Fruit fly (Drosophila melanogaster) whole organism, embryonic: ENCODE measurements around the gene ND-23.

Experiments
- Asciz ChIP-seq: fragments of 200-800 bp; sonication (Bioruptor generic); optimal IDR thresholded peaks from 2 replicates; lab custom pipeline; 2017; ENCODE audit warnings: missing biosample characterization, mild to moderate bottlenecking, missing genetic modification characterization, missing genetic modification reagents
- CG10209 ChIP-seq: fragments of 200-800 bp; sonication (Bioruptor generic); optimal IDR thresholded peaks from 3 replicates; lab custom pipeline; 2017; ENCODE audit warnings: missing biosample characterization, mild to moderate bottlenecking, missing genetic modification characterization, missing genetic modification reagents
- CG10321 ChIP-seq: fragments of 200-800 bp; sonication (Bioruptor generic); IDR thresholded peaks from 2 replicates; pipeline ENCODE4 v1.3.6; 2022; ENCODE audit warnings: missing biosample characterization, missing genetic modification characterization
- CG11504 ChIP-seq: fragments of 200-800 bp; sonication (Bioruptor generic); optimal IDR thresholded peaks from 3 replicates; lab custom pipeline; 2019; ENCODE audit warnings: missing biosample characterization, mild to moderate bottlenecking, missing genetic modification characterization, moderate library complexity
- CG11723 ChIP-seq: fragments of 200-800 bp; sonication (Bioruptor generic); optimal IDR thresholded peaks from 2 replicates; lab custom pipeline; 2017; ENCODE audit warnings: missing biosample characterization, mild to moderate bottlenecking, missing genetic modification characterization
- CG12299 ChIP-seq: fragments of 200-800 bp; sonication (Bioruptor generic); optimal IDR thresholded peaks from 2 replicates; lab custom pipeline; 2018; ENCODE audit warnings: missing biosample characterization, mild to moderate bottlenecking, missing genetic modification characterization
- CG12659 ChIP-seq: fragments of 200-800 bp; sonication (Bioruptor generic); optimal IDR thresholded peaks from 3 replicates; lab custom pipeline; 2017; ENCODE audit warnings: mild to moderate bottlenecking, missing biosample characterization, missing genetic modification reagents, missing genetic modification characterization
- CG14441 ChIP-seq: fragments of 200-800 bp; sonication (Bioruptor generic); IDR thresholded peaks from 2 replicates; pipeline ENCODE4 v1.3.6; 2022; ENCODE audit warnings: missing biosample characterization, missing genetic modification characterization
- CG15479 ChIP-seq: fragments of 200-800 bp; sonication (Bioruptor generic); optimal IDR thresholded peaks from 3 replicates; lab custom pipeline; 2019; ENCODE audit warnings: missing biosample characterization, mild to moderate bottlenecking, missing genetic modification characterization, moderate library complexity
- CG2889 ChIP-seq: fragments of 200-800 bp; sonication (Bioruptor generic); IDR thresholded peaks from 3 replicates; pipeline ENCODE4 v1.3.6; 2022; ENCODE audit warnings: missing biosample characterization, missing genetic modification characterization
- CG32532 ChIP-seq: fragments of 200-800 bp; sonication (Bioruptor generic); IDR thresholded peaks from 2 replicates; pipeline ENCODE4 v1.3.6; 2022; ENCODE audit warnings: missing biosample characterization, missing genetic modification characterization
- CG32772 ChIP-seq: fragments of 200-800 bp; sonication (Bioruptor generic); IDR thresholded peaks from 2 replicates; pipeline ENCODE4 v1.3.6; 2022; ENCODE audit warnings: missing biosample characterization, missing genetic modification characterization
- CG3407 ChIP-seq: fragments of 200-800 bp; sonication (Bioruptor generic); optimal IDR thresholded peaks from 2 replicates; lab custom pipeline; 2018; ENCODE audit warnings: missing biosample characterization, mild to moderate bottlenecking, missing genetic modification characterization
- CG34224 ChIP-seq: fragments of 200-800 bp; sonication (Bioruptor generic); IDR thresholded peaks from 3 replicates; pipeline ENCODE4 v1.3.6; 2022; ENCODE audit warnings: missing biosample characterization, missing genetic modification characterization; ENCODE audit not compliant: partially characterized antibody
- CG34376 ChIP-seq: fragments of 200-800 bp; sonication (Bioruptor generic); optimal IDR thresholded peaks from 2 replicates; lab custom pipeline; 2018; ENCODE audit warnings: missing biosample characterization, mild to moderate bottlenecking, missing genetic modification characterization
- CG3838 ChIP-seq: fragments of 200-800 bp; sonication (Bioruptor generic); optimal IDR thresholded peaks from 3 replicates; lab custom pipeline; 2016; ENCODE audit warnings: missing biosample characterization, missing genetic modification characterization
- CG42726 ChIP-seq: fragments of 200-800 bp; sonication (Bioruptor generic); IDR thresholded peaks from 2 replicates; pipeline ENCODE4 v1.3.6; 2022; ENCODE audit warnings: missing biosample characterization, missing genetic modification characterization; ENCODE audit not compliant: partially characterized antibody
- CG4360 ChIP-seq: fragments of 200-800 bp; sonication (Bioruptor generic); IDR thresholded peaks from 2 replicates; pipeline ENCODE4 v1.3.6; 2022; ENCODE audit warnings: missing biosample characterization, missing genetic modification characterization
- CG4404 ChIP-seq: fragments of 200-800 bp; sonication (Bioruptor generic); IDR thresholded peaks from 2 replicates; pipeline ENCODE4 v1.3.6; 2022; ENCODE audit warnings: missing biosample characterization, missing genetic modification characterization
- CG4617 ChIP-seq: fragments of 200-800 bp; sonication (Bioruptor generic); optimal IDR thresholded peaks from 3 replicates; lab custom pipeline; 2016; ENCODE audit warnings: missing biosample characterization, missing genetic modification characterization, borderline replicate concordance
- CG4820 ChIP-seq: fragments of 200-800 bp; sonication (Bioruptor generic); optimal IDR thresholded peaks from 3 replicates; lab custom pipeline; 2016; ENCODE audit warnings: missing biosample characterization, missing genetic modification characterization
- CG5953 ChIP-seq: fragments of 200-800 bp; sonication (Bioruptor generic); IDR thresholded peaks from 2 replicates; pipeline ENCODE4 v1.3.6; 2022; ENCODE audit warnings: missing biosample characterization, missing genetic modification characterization
- CoRest ChIP-seq: fragments of 200-800 bp; sonication (Bioruptor generic); optimal IDR thresholded peaks from 3 replicates; lab custom pipeline; 2018; ENCODE audit warnings: missing biosample characterization, mild to moderate bottlenecking, missing genetic modification characterization, moderate library complexity
- D19B ChIP-seq: fragments of 200-800 bp; sonication (Bioruptor generic); optimal IDR thresholded peaks from 2 replicates; lab custom pipeline; 2017; ENCODE audit warnings: missing biosample characterization, mild to moderate bottlenecking, missing genetic modification characterization
- Doc3 ChIP-seq: fragments of 200-800 bp; sonication (Bioruptor generic); IDR thresholded peaks from 3 replicates; pipeline ENCODE4 v1.3.6; 2022; ENCODE audit warnings: missing biosample characterization, missing genetic modification characterization; ENCODE audit not compliant: partially characterized antibody
- Fer3 ChIP-seq: fragments of 200-800 bp; sonication (Bioruptor generic); optimal IDR thresholded peaks from 2 replicates; lab custom pipeline; 2018; ENCODE audit warnings: missing biosample characterization, mild to moderate bottlenecking, missing genetic modification characterization, moderate library complexity
- HLH54F ChIP-seq: fragments of 200-800 bp; sonication (Bioruptor generic); optimal IDR thresholded peaks from 3 replicates; lab custom pipeline; 2016; ENCODE audit warnings: missing biosample characterization, missing genetic modification characterization
- Hey ChIP-seq: fragments of 200-800 bp; sonication (Bioruptor generic); optimal IDR thresholded peaks from 3 replicates; lab custom pipeline; 2018; ENCODE audit warnings: missing biosample characterization, mild to moderate bottlenecking, missing genetic modification characterization
- HmgZ ChIP-seq: fragments of 200-800 bp; sonication (Bioruptor generic); optimal IDR thresholded peaks from 2 replicates; lab custom pipeline; 2018; ENCODE audit warnings: missing biosample characterization, mild to moderate bottlenecking, missing genetic modification characterization
- Hsf ChIP-seq: fragments of 200-800 bp; sonication (Bioruptor generic); optimal IDR thresholded peaks from 3 replicates; lab custom pipeline; 2016; ENCODE audit warnings: missing biosample characterization, missing genetic modification characterization
- Kr ChIP-seq: fragments of 200-800 bp; sonication (Bioruptor generic); optimal IDR thresholded peaks from 2 replicates; lab custom pipeline; 2017; ENCODE audit warnings: missing biosample characterization, mild to moderate bottlenecking, missing genetic modification characterization
- Poxn ChIP-seq: fragments of 200-800 bp; sonication (Bioruptor generic); IDR thresholded peaks from 2 replicates; pipeline ENCODE4 v1.3.6; 2022; ENCODE audit warnings: missing biosample characterization, missing genetic modification characterization
- Xbp1 ChIP-seq: fragments of 200-800 bp; sonication (Bioruptor generic); optimal IDR thresholded peaks from 3 replicates; lab custom pipeline; 2016; ENCODE audit warnings: missing biosample characterization, mild to moderate bottlenecking, missing genetic modification characterization
- Xrp1 ChIP-seq: fragments of 200-800 bp; sonication (Bioruptor generic); IDR thresholded peaks from 2 replicates; pipeline ENCODE4 v1.3.6; 2022; ENCODE audit warnings: missing biosample characterization, missing genetic modification characterization
- bigmax ChIP-seq: fragments of 200-800 bp; sonication (Bioruptor generic); optimal IDR thresholded peaks from 2 replicates; lab custom pipeline; 2018; ENCODE audit warnings: missing biosample characterization, mild to moderate bottlenecking, missing genetic modification characterization
- bsh ChIP-seq, 2 experiments: fragments of 200-800 bp; sonication (Bioruptor generic); optimal IDR thresholded peaks; 2 replicates each; lab custom pipeline; 2017 to 2018; ENCODE audit warnings: mild to moderate bottlenecking in 2 of 2, missing biosample characterization in 2 of 2, missing genetic modification characterization in 2 of 2, moderate library complexity in 1 of 2
- chif ChIP-seq, 2 experiments: fragments of 200-800 bp; sonication (Bioruptor generic); optimal IDR thresholded peaks; 3 replicates each; lab custom pipeline; 2016; ENCODE audit warnings: missing biosample characterization in 2 of 2, missing genetic modification characterization in 2 of 2
- ci ChIP-seq: fragments of 200-800 bp; sonication (Bioruptor generic); IDR thresholded peaks from 3 replicates; pipeline ENCODE4 v1.3.6; 2022; ENCODE audit warnings: missing biosample characterization, missing genetic modification characterization
- disco-r ChIP-seq: fragments of 200-800 bp; sonication (Bioruptor generic); optimal IDR thresholded peaks from 2 replicates; lab custom pipeline; 2016; ENCODE audit warnings: missing biosample characterization, missing genetic modification characterization
- gsb ChIP-seq: fragments of 200-800 bp; sonication (Bioruptor generic); IDR thresholded peaks from 2 replicates; pipeline ENCODE4 v1.3.6; 2022; ENCODE audit warnings: missing biosample characterization, missing genetic modification characterization
- ind ChIP-seq: fragments of 200-800 bp; sonication (Bioruptor generic); optimal IDR thresholded peaks from 3 replicates; lab custom pipeline; 2016; ENCODE audit warnings: missing biosample characterization, missing genetic modification characterization
- klu ChIP-seq: fragments of 200-800 bp; sonication (Bioruptor generic); IDR thresholded peaks from 2 replicates; pipeline ENCODE4 v1.3.6; 2022; ENCODE audit warnings: missing biosample characterization, missing genetic modification characterization
- org-1 ChIP-seq: fragments of 200-800 bp; sonication (Bioruptor generic); optimal IDR thresholded peaks from 2 replicates; lab custom pipeline; 2017; ENCODE audit warnings: missing biosample characterization, missing genetic modification characterization
- prd ChIP-seq, 3 experiments: fragments of >200 bp in 2 of 3; fragments of 200-800 bp in 1 of 3; sonication (Bioruptor generic) in 1 of 3; optimal IDR thresholded peaks in 2 of 3; IDR thresholded peaks in 1 of 3; 2 replicates in 2 of 3; 3 replicates in 1 of 3; pipeline versions ENCODE4 v1.3.6 to Lab custom; 2017 to 2022; ENCODE audit warnings: missing biosample characterization in 1 of 3, missing genetic modification characterization in 1 of 3
- ranshi ChIP-seq: fragments of 200-800 bp; sonication (Bioruptor generic); IDR thresholded peaks from 2 replicates; pipeline ENCODE4 v1.3.6; 2022; ENCODE audit warnings: missing biosample characterization, missing genetic modification characterization
- sens-2 ChIP-seq: fragments of 200-800 bp; sonication (Bioruptor generic); IDR thresholded peaks from 2 replicates; pipeline ENCODE4 v1.3.6; 2022; ENCODE audit warnings: missing biosample characterization, missing genetic modification characterization
- seq ChIP-seq: fragments of 200-800 bp; sonication (Bioruptor generic); IDR thresholded peaks from 2 replicates; pipeline ENCODE4 v1.3.6; 2022; ENCODE audit warnings: missing biosample characterization, missing genetic modification characterization
- tio ChIP-seq: fragments of 200-800 bp; sonication (Bioruptor generic); optimal IDR thresholded peaks from 2 replicates; lab custom pipeline; 2017; ENCODE audit warnings: missing biosample characterization, missing genetic modification characterization, inconsistent platforms
- trem ChIP-seq: fragments of 200-800 bp; optimal IDR thresholded peaks from 3 replicates; lab custom pipeline; 2019; ENCODE audit warnings: missing biosample characterization, mild to moderate bottlenecking, missing genetic modification characterization, moderate library complexity
- vvl ChIP-seq: fragments of 200-800 bp; sonication (Bioruptor generic); IDR thresholded peaks from 2 replicates; pipeline ENCODE4 v1.3.6; 2022; ENCODE audit warnings: missing biosample characterization, missing genetic modification characterization

Gene ND-23

dm6 chr3R:15816276-15816675 is 20.6 kb downstream of the ND-23 start (continued):
- TF ChIP-seq HLH54F (GFP tag; lab: Kevin White, UChicago): no peak
- TF ChIP-seq CG11504 (tag; lab: Kevin White, UChicago): no peak
- no peak for TF ChIP-seq CG5953 (GFP tag; lab: Robert Waterston, UW)
- no peak for TF ChIP-seq bsh (GFP tag; optimal IDR thresholded peaks at IDR 0.05; lab: Kevin White, UChicago)
- peak; percentile 29 for TF ChIP-seq vvl (GFP tag; lab: Robert Waterston, UW)
- no peak for TF ChIP-seq Asciz (GFP tag; lab: Kevin White, UChicago)
- TF ChIP-seq trem (tag; lab: Kevin White, UChicago): no peak
- no peak for TF ChIP-seq bigmax (GFP tag; lab: Kevin White, UChicago)
- no peak for TF ChIP-seq CG3838 (GFP tag; lab: Kevin White, UChicago)
- TF ChIP-seq CG14441 (GFP tag; lab: Robert Waterston, UW): no peak
- TF ChIP-seq CG32532 (GFP tag; lab: Robert Waterston, UW): peak; percentile 30; the same call in 1 of the 2 replicates
- no peak for TF ChIP-seq CG4360 (GFP tag; lab: Robert Waterston, UW)
- TF ChIP-seq sens-2 (GFP tag; lab: Robert Waterston, UW): no peak
- TF ChIP-seq Xrp1 (GFP tag; lab: Robert Waterston, UW): peak; percentile 67
- no peak for TF ChIP-seq Fer3 (tag; lab: Kevin White, UChicago)
- TF ChIP-seq CG2889 (GFP tag; lab: Robert Waterston, UW): no peak
- no peak for TF ChIP-seq gsb (GFP tag; lab: Robert Waterston, UW)
- TF ChIP-seq D19B (GFP tag; lab: Kevin White, UChicago): peak; percentile 45
- no peak for TF ChIP-seq seq (GFP tag; lab: Robert Waterston, UW)
- no peak for TF ChIP-seq CG32772 (GFP tag; lab: Robert Waterston, UW)
- peak; percentile 8 for TF ChIP-seq Hsf
- no peak for TF ChIP-seq CG4617
- peak; percentile 34 to 39 for TF ChIP-seq chif (GFP tag; optimal IDR thresholded peaks at IDR 0.05; lab: Kevin White, UChicago)
- TF ChIP-seq CG3407 (GFP tag; lab: Kevin White, UChicago): no peak
- no peak for TF ChIP-seq disco-r (GFP tag; lab: Kevin White, UChicago)
- TF ChIP-seq ci (GFP tag; lab: Robert Waterston, UW): peak; percentile 60; the same call in 1 of the 3 replicates
- no peak for TF ChIP-seq CG12659
- no peak for TF ChIP-seq CG34376 (GFP tag; lab: Kevin White, UChicago)
- TF ChIP-seq Poxn (GFP tag; lab: Robert Waterston, UW): no peak
- no peak for TF ChIP-seq CG15479 (GFP tag; lab: Kevin White, UChicago)
- no peak for TF ChIP-seq org-1
- TF ChIP-seq Kr (GFP tag; lab: Kevin White, UChicago): no peak
- no peak for TF ChIP-seq CG11723
- TF ChIP-seq CG4820 (GFP tag; lab: Kevin White, UChicago): peak; percentile 17
- TF ChIP-seq CG34224 (GFP tag; lab: Robert Waterston, UW): no peak
- no peak for TF ChIP-seq Hey (tag; lab: Kevin White, UChicago)
- no peak for TF ChIP-seq prd (optimal IDR thresholded peaks at IDR 0.05; lab: Kevin White, UChicago)
- TF ChIP-seq prd (GFP tag; IDR thresholded peaks at IDR 0.05; lab: Robert Waterston, UW): peak; percentile 76; the same call in 2 of the 3 replicates
- TF ChIP-seq ind (GFP tag; lab: Kevin White, UChicago): peak; percentile 17
- TF ChIP-seq klu (GFP tag; lab: Robert Waterston, UW): no peak
- no peak for TF ChIP-seq CG12299 (tag; lab: Kevin White, UChicago)
- no peak for TF ChIP-seq HmgZ (tag; lab: Kevin White, UChicago)
- peak; percentile 37 for TF ChIP-seq Xbp1 (GFP tag; lab: Kevin White, UChicago)
- no peak for TF ChIP-seq Doc3 (GFP tag; lab: Robert Waterston, UW)
- no peak for TF ChIP-seq CG42726 (GFP tag; lab: Robert Waterston, UW)
- TF ChIP-seq tio (GFP tag; lab: Kevin White, UChicago): no peak
- TF ChIP-seq ranshi (GFP tag; lab: Robert Waterston, UW): no peak
- no peak for TF ChIP-seq CG10209 (GFP tag; lab: Kevin White, UChicago)
- no peak for TF ChIP-seq CG10321 (GFP tag; lab: Robert Waterston, UW)
- TF ChIP-seq CG4404 (GFP tag; lab: Robert Waterston, UW): peak; percentile 48
- no peak for TF ChIP-seq CoRest (tag; lab: Kevin White, UChicago)
